1 fruit fly cellular context compared by ENCODE assay signal in genomic region chr3L:3276930-3277329, dm6.
TF ChIP-seq lines count a peak whose summit lies in the region.

No protein-coding gene starts in this region.

TF ChIP-seq in whole organism, embryonic, 481 proteins besides CTCF, POLR2A, EP300 and RAD21 (continued from another document):
- no peak for TF ChIP-seq gfzf (GFP tag; optimal IDR thresholded peaks at IDR 0.05; lab: Kevin White, UChicago)
- peak; percentile 83 for TF ChIP-seq z (GFP tag; IDR thresholded peaks at IDR 0.05; lab: Robert Waterston, UW)
- no peak for TF ChIP-seq scrt (GFP tag; optimal IDR thresholded peaks at IDR 0.05; lab: Kevin White, UChicago)
- TF ChIP-seq Dek (tag; optimal IDR thresholded peaks at IDR 0.05; lab: Kevin White, UChicago) = no peak
- TF ChIP-seq CG7745 (tag; optimal IDR thresholded peaks at IDR 0.05; lab: Kevin White, UChicago) = no peak
- TF ChIP-seq Bgb (GFP tag; IDR thresholded peaks at IDR 0.05; lab: Robert Waterston, UW; ENCODE audit: partially characterized antibody) = peak; percentile 23; the same call in 1 of the 2 replicates
- TF ChIP-seq stwl (tag; optimal IDR thresholded peaks at IDR 0.05; lab: Kevin White, UChicago) = peak; percentile 54
- no peak for TF ChIP-seq Ada2b (GFP tag; IDR thresholded peaks at IDR 0.05; lab: Robert Waterston, UW)
- TF ChIP-seq CG6791 (GFP tag; IDR thresholded peaks at IDR 0.05; lab: Robert Waterston, UW; ENCODE audit: partially characterized antibody) = no peak
- no peak for TF ChIP-seq NC2β (GFP tag; optimal IDR thresholded peaks at IDR 0.05; lab: Kevin White, UChicago)
- no peak for TF ChIP-seq gem (tag; optimal IDR thresholded peaks at IDR 0.05; lab: Kevin White, UChicago)
- peak in 1 of 2 experiments; percentile 26 for TF ChIP-seq Pdp1 (GFP tag; optimal IDR thresholded peaks at IDR 0.05; lab: Kevin White, UChicago)
- TF ChIP-seq dm (GFP tag; optimal IDR thresholded peaks at IDR 0.05; lab: Kevin White, UChicago) = no peak
- TF ChIP-seq da (GFP tag; optimal IDR thresholded peaks at IDR 0.05; lab: Kevin White, UChicago) = no peak
- TF ChIP-seq CG17328 (GFP tag; IDR thresholded peaks at IDR 0.05; lab: Robert Waterston, UW) = no peak
